Fruit fly (Drosophila melanogaster) whole organism, embryonic: ENCODE data around the gene Cdk7.

ENCODE experiments used
- Bdp1 ChIP-seq: fragments of 200-800 bp; sonication (Bioruptor generic); optimal IDR thresholded peaks from 3 replicates; lab custom pipeline; 2016; ENCODE audit warnings: missing biosample characterization, missing genetic modification characterization
- CG10267 ChIP-seq: fragments of 200-800 bp; sonication (Bioruptor generic); optimal IDR thresholded peaks from 2 replicates; lab custom pipeline; 2018; ENCODE audit warnings: missing biosample characterization, mild to moderate bottlenecking, missing genetic modification characterization, moderate library complexity
- CG10959 ChIP-seq: fragments of 200-800 bp; sonication (Bioruptor generic); IDR thresholded peaks from 2 replicates; pipeline ENCODE4 v1.3.6; 2022; ENCODE audit warnings: missing biosample characterization, missing genetic modification characterization
- CG11398 ChIP-seq: fragments of 200-800 bp; sonication (Bioruptor generic); optimal IDR thresholded peaks from 2 replicates; lab custom pipeline; 2016; ENCODE audit warnings: missing biosample characterization, missing genetic modification characterization
- CG11696 ChIP-seq: fragments of 200-800 bp; sonication (Bioruptor generic); IDR thresholded peaks from 2 replicates; pipeline ENCODE4 v1.3.6; 2022; ENCODE audit warnings: missing biosample characterization, missing genetic modification characterization
- CG12769 ChIP-seq: fragments of 200-800 bp; sonication (Bioruptor generic); optimal IDR thresholded peaks from 2 replicates; lab custom pipeline; 2019; ENCODE audit warnings: missing biosample characterization, mild to moderate bottlenecking, missing genetic modification characterization, moderate library complexity
- CG13123 ChIP-seq: fragments of 200-800 bp; sonication (Bioruptor generic); optimal IDR thresholded peaks from 2 replicates; lab custom pipeline; 2016; ENCODE audit warnings: missing biosample characterization, missing genetic modification characterization
- CG13287 ChIP-seq: fragments of 200-800 bp; sonication (Bioruptor generic); IDR thresholded peaks from 2 replicates; pipeline ENCODE4 v1.3.6; 2022; ENCODE audit warnings: missing biosample characterization, missing genetic modification characterization; ENCODE audit not compliant: partially characterized antibody
- CG13624 ChIP-seq: fragments of 200-800 bp; sonication (Bioruptor generic); optimal IDR thresholded peaks from 2 replicates; lab custom pipeline; 2016; ENCODE audit warnings: missing biosample characterization, missing genetic modification characterization
- CG15696 ChIP-seq: fragments of 200-800 bp; sonication (Bioruptor generic); optimal IDR thresholded peaks from 2 replicates; lab custom pipeline; 2019; ENCODE audit warnings: missing biosample characterization, mild to moderate bottlenecking, missing genetic modification characterization, moderate library complexity
- CG17829 ChIP-seq: fragments of 200-800 bp; optimal IDR thresholded peaks from 2 replicates; lab custom pipeline; 2019; ENCODE audit warnings: missing biosample characterization, mild to moderate bottlenecking, missing genetic modification characterization, moderate library complexity
- CG2129 ChIP-seq: fragments of 200-800 bp; sonication (Bioruptor generic); IDR thresholded peaks from 2 replicates; pipeline ENCODE4 v1.3.6; 2022; ENCODE audit warnings: missing biosample characterization, missing genetic modification characterization; ENCODE audit not compliant: partially characterized antibody
- CG2199 ChIP-seq: fragments of 200-800 bp; sonication (Bioruptor generic); IDR thresholded peaks from 3 replicates; pipeline ENCODE4 v1.3.6; 2022; ENCODE audit warnings: missing biosample characterization, missing genetic modification characterization
- CG34224 ChIP-seq: fragments of 200-800 bp; sonication (Bioruptor generic); IDR thresholded peaks from 3 replicates; pipeline ENCODE4 v1.3.6; 2022; ENCODE audit warnings: missing biosample characterization, missing genetic modification characterization; ENCODE audit not compliant: partially characterized antibody
- CG3838 ChIP-seq: fragments of 200-800 bp; sonication (Bioruptor generic); optimal IDR thresholded peaks from 3 replicates; lab custom pipeline; 2016; ENCODE audit warnings: missing biosample characterization, missing genetic modification characterization
- CG6272 ChIP-seq: fragments of 200-800 bp; sonication (Bioruptor generic); IDR thresholded peaks from 2 replicates; pipeline ENCODE4 v1.3.6; 2022; ENCODE audit warnings: missing biosample characterization, missing genetic modification characterization
- CG7987 ChIP-seq: fragments of 200-800 bp; sonication (Bioruptor generic); optimal IDR thresholded peaks from 2 replicates; lab custom pipeline; 2018; ENCODE audit warnings: missing biosample characterization, mild to moderate bottlenecking, missing genetic modification characterization, moderate library complexity
- CG8089 ChIP-seq: fragments of 200-800 bp; sonication (Bioruptor generic); optimal IDR thresholded peaks from 3 replicates; lab custom pipeline; 2016; ENCODE audit warnings: missing biosample characterization, missing genetic modification characterization
- CG9437 ChIP-seq: fragments of 200-800 bp; sonication (Bioruptor generic); optimal IDR thresholded peaks from 2 replicates; lab custom pipeline; 2018; ENCODE audit warnings: missing biosample characterization, mild to moderate bottlenecking, missing genetic modification characterization
- CG9817 ChIP-seq: fragments of 200-800 bp; sonication (Bioruptor generic); optimal IDR thresholded peaks from 2 replicates; lab custom pipeline; 2018; ENCODE audit warnings: missing biosample characterization, mild to moderate bottlenecking, missing genetic modification characterization, moderate library complexity
- Dfd ChIP-seq, 2 experiments: fragments of >200 bp; optimal IDR thresholded peaks; 2 replicates each; lab custom pipeline; 2017; ENCODE audit warnings: missing biosample characterization in 2 of 2, missing genetic modification characterization in 2 of 2
- Dip2 ChIP-seq: fragments of 200-800 bp; sonication (Bioruptor generic); IDR thresholded peaks from 2 replicates; pipeline ENCODE4 v1.3.6; 2022; ENCODE audit warnings: missing biosample characterization, missing genetic modification characterization
- Drgx ChIP-seq: fragments of 200-800 bp; sonication (Bioruptor generic); IDR thresholded peaks from 2 replicates; pipeline ENCODE4 v1.3.6; 2022; ENCODE audit warnings: missing biosample characterization, missing genetic modification characterization
- Fer3 ChIP-seq: fragments of 200-800 bp; sonication (Bioruptor generic); optimal IDR thresholded peaks from 2 replicates; lab custom pipeline; 2018; ENCODE audit warnings: missing biosample characterization, mild to moderate bottlenecking, missing genetic modification characterization, moderate library complexity
- Gsc ChIP-seq: fragments of 200-800 bp; sonication (Bioruptor generic); IDR thresholded peaks from 2 replicates; pipeline ENCODE4 v1.3.6; 2022; ENCODE audit warnings: missing biosample characterization, missing genetic modification characterization
- HHEX ChIP-seq: fragments of 200-800 bp; sonication (Bioruptor generic); optimal IDR thresholded peaks from 3 replicates; lab custom pipeline; 2017; ENCODE audit warnings: missing biosample characterization, mild to moderate bottlenecking, missing genetic modification characterization, missing genetic modification reagents
- Hand ChIP-seq: fragments of 200-800 bp; sonication (Bioruptor generic); optimal IDR thresholded peaks from 2 replicates; lab custom pipeline; 2017; ENCODE audit warnings: mild to moderate bottlenecking, missing biosample characterization, missing genetic modification reagents, missing genetic modification characterization
- Hmx ChIP-seq: fragments of 200-800 bp; sonication (Bioruptor generic); optimal IDR thresholded peaks from 2 replicates; lab custom pipeline; 2016; ENCODE audit warnings: missing biosample characterization, missing genetic modification characterization
- Lpt ChIP-seq: fragments of >200 bp; optimal IDR thresholded peaks from 2 replicates; lab custom pipeline; 2018; ENCODE audit warnings: missing biosample characterization, missing genetic modification characterization
- MTF-1 ChIP-seq: fragments of 200-800 bp; sonication (Bioruptor generic); optimal IDR thresholded peaks from 2 replicates; lab custom pipeline; 2018; ENCODE audit warnings: missing biosample characterization, mild to moderate bottlenecking, missing genetic modification characterization, borderline replicate concordance
- Mad ChIP-seq: fragments of 200-800 bp; sonication (Bioruptor generic); optimal IDR thresholded peaks from 2 replicates; lab custom pipeline; 2016; ENCODE audit warnings: missing biosample characterization, missing genetic modification characterization
- Opbp ChIP-seq: fragments of 200-800 bp; sonication (Bioruptor generic); IDR thresholded peaks from 3 replicates; pipeline ENCODE4 v1.3.6; 2022; ENCODE audit warnings: missing biosample characterization, missing genetic modification characterization; ENCODE audit not compliant: partially characterized antibody
- Sox100B ChIP-seq: fragments of 200-800 bp; sonication (Bioruptor generic); optimal IDR thresholded peaks from 3 replicates; lab custom pipeline; 2018; ENCODE audit warnings: missing biosample characterization, mild to moderate bottlenecking, missing genetic modification characterization
- aop ChIP-seq: fragments of 200-800 bp; sonication (Bioruptor generic); IDR thresholded peaks from 2 replicates; pipeline ENCODE4 v1.3.6; 2022; ENCODE audit warnings: missing biosample characterization, missing genetic modification characterization
- ash1 ChIP-seq: fragments of 200-800 bp; sonication (Bioruptor generic); optimal IDR thresholded peaks from 2 replicates; lab custom pipeline; 2018; ENCODE audit warnings: missing biosample characterization, mild to moderate bottlenecking, missing genetic modification characterization
- bowl ChIP-seq: fragments of 200-800 bp; sonication (Bioruptor generic); IDR thresholded peaks from 2 replicates; pipeline ENCODE4 v1.3.6; 2022; ENCODE audit warnings: missing biosample characterization, missing genetic modification characterization
- chif ChIP-seq, 2 experiments: fragments of 200-800 bp; sonication (Bioruptor generic); optimal IDR thresholded peaks; 3 replicates each; lab custom pipeline; 2016; ENCODE audit warnings: missing biosample characterization in 2 of 2, missing genetic modification characterization in 2 of 2
- esg ChIP-seq: fragments of 200-800 bp; sonication (Bioruptor generic); conservative IDR thresholded peaks from 2 replicates; pipeline ENCODE4 v1.3.6; 2022; ENCODE audit warnings: missing biosample characterization, missing genetic modification characterization
- fu2 ChIP-seq: fragments of 200-800 bp; sonication (Bioruptor generic); optimal IDR thresholded peaks from 2 replicates; lab custom pipeline; 2016; ENCODE audit warnings: missing biosample characterization, missing genetic modification characterization
- gem ChIP-seq: fragments of 200-800 bp; sonication (Bioruptor generic); optimal IDR thresholded peaks from 2 replicates; lab custom pipeline; 2019; ENCODE audit warnings: missing biosample characterization, mild to moderate bottlenecking, missing genetic modification characterization, moderate library complexity
- gsb-n ChIP-seq: fragments of 200-800 bp; sonication (Bioruptor generic); optimal IDR thresholded peaks from 3 replicates; lab custom pipeline; 2018; ENCODE audit warnings: missing biosample characterization, mild to moderate bottlenecking, missing genetic modification characterization
- lab ChIP-seq: fragments of 200-800 bp; sonication (Bioruptor generic); optimal IDR thresholded peaks from 3 replicates; lab custom pipeline; 2017; ENCODE audit warnings: missing biosample characterization, missing genetic modification characterization, mild to moderate bottlenecking, moderate library complexity, missing genetic modification reagents
- mam ChIP-seq: fragments of 200-800 bp; sonication (Bioruptor generic); optimal IDR thresholded peaks from 3 replicates; lab custom pipeline; 2016; ENCODE audit warnings: missing biosample characterization, missing genetic modification characterization
- onecut ChIP-seq: fragments of 200-800 bp; sonication (Bioruptor generic); IDR thresholded peaks from 2 replicates; pipeline ENCODE4 v1.3.6; 2022; ENCODE audit warnings: missing biosample characterization, missing genetic modification characterization
- p53 ChIP-seq: fragments of 200-800 bp; sonication (Bioruptor generic); optimal IDR thresholded peaks from 2 replicates; lab custom pipeline; 2016; ENCODE audit warnings: missing biosample characterization, missing genetic modification characterization
- psq ChIP-seq: fragments of 200-800 bp; sonication (Bioruptor generic); optimal IDR thresholded peaks from 2 replicates; lab custom pipeline; 2017; ENCODE audit warnings: missing biosample characterization, missing genetic modification characterization
- pum ChIP-seq: fragments of 200-800 bp; sonication (Bioruptor generic); optimal IDR thresholded peaks from 2 replicates; lab custom pipeline; 2016; ENCODE audit warnings: missing biosample characterization, missing genetic modification characterization
- row ChIP-seq: fragments of 200-800 bp; sonication (Bioruptor generic); IDR thresholded peaks from 3 replicates; pipeline ENCODE4 v1.3.6; 2022; ENCODE audit warnings: missing biosample characterization, missing genetic modification characterization
- salm ChIP-seq: fragments of 200-800 bp; sonication (Bioruptor generic); optimal IDR thresholded peaks from 2 replicates; lab custom pipeline; 2018; ENCODE audit warnings: missing biosample characterization, mild to moderate bottlenecking, missing genetic modification characterization
- sima ChIP-seq: fragments of 200-800 bp; sonication (Bioruptor generic); optimal IDR thresholded peaks from 2 replicates; lab custom pipeline; 2016; ENCODE audit warnings: missing biosample characterization, missing genetic modification characterization
- tgo ChIP-seq: fragments of 200-800 bp; sonication (Bioruptor generic); IDR thresholded peaks from 3 replicates; pipeline ENCODE4 v1.3.6; 2022; ENCODE audit warnings: missing biosample characterization, missing genetic modification characterization
- vvl ChIP-seq: fragments of 200-800 bp; sonication (Bioruptor generic); IDR thresholded peaks from 2 replicates; pipeline ENCODE4 v1.3.6; 2022; ENCODE audit warnings: missing biosample characterization, missing genetic modification characterization

The Cdk7 gene

DNA sequence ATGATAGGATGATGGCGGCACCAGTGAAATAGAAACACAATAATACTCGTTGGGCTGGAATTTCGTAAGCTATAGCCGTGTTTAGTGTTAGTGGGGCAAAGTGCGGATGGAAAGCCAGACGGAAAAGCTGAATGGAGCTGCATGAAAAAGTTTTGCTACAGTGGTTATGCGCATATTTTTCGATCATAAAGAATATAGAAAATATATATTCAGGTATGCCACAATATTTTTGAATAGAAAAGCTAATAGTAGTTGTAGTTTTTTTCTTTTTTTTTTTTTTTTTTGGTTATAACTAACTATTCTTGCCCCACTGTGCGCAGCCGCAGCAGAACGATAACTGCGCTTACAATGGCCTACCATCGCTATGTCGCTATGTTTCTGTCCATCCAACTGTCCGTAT lies 22.3 kb downstream of the Cdk7 start (continued):
- TF ChIP-seq CG8089 (GFP tag; lab: Kevin White, UChicago) (no peak), row (peak; percentile 57), fu2 (GFP tag; lab: Kevin White, UChicago) (no peak), CG9437 (GFP tag; lab: Kevin White, UChicago) (no peak), CG17829 (tag; lab: Kevin White, UChicago) (no peak), CG34224 (no peak), CG2199 (GFP tag; lab: Robert Waterston, UW) (no peak), Gsc (no peak), aop (no peak), CG6272 (GFP tag; lab: Robert Waterston, UW) (no peak), CG10959 (no peak), CG7987 (GFP tag; lab: Kevin White, UChicago) (no peak), vvl (GFP tag; lab: Robert Waterston, UW) (peak; percentile 46), Dfd (GFP tag; optimal IDR thresholded peaks at IDR 0.05; lab: Kevin White, UChicago) (no peak), Fer3 (tag; lab: Kevin White, UChicago) (no peak), pum (GFP tag; lab: Kevin White, UChicago) (no peak), Hand (GFP tag; lab: Kevin White, UChicago) (no peak), CG11696 (GFP tag; lab: Robert Waterston, UW) (no peak), gsb-n (no peak), CG9817 (tag; lab: Kevin White, UChicago) (no peak), Sox100B (peak; percentile 14), lab (GFP tag; lab: Kevin White, UChicago) (no peak), HHEX (GFP tag; lab: Kevin White, UChicago) (no peak), MTF-1 (GFP tag; lab: Kevin White, UChicago) (no peak), Drgx (GFP tag; lab: Robert Waterston, UW) (no peak), CG15696 (no peak), tgo (no peak), Bdp1 (GFP tag; lab: Kevin White, UChicago) (no peak), CG3838 (GFP tag; lab: Kevin White, UChicago) (no peak), CG13624 (GFP tag; lab: Kevin White, UChicago) (no peak), CG13287 (no peak), chif (GFP tag; optimal IDR thresholded peaks at IDR 0.05; lab: Kevin White, UChicago) (no peak), Opbp (GFP tag; lab: Robert Waterston, UW) (no peak), mam (GFP tag; lab: Kevin White, UChicago) (no peak), Hmx (no peak), esg (GFP tag; lab: Robert Waterston, UW) (0 out of 2 replicates have a peak, but pooled peaks have one; percentile 6), Lpt (GFP tag; lab: Kevin White, UChicago) (no peak), gem (tag; lab: Kevin White, UChicago) (peak; percentile 6), p53 (no peak), CG12769 (tag; lab: Kevin White, UChicago) (no peak), onecut (GFP tag; lab: Robert Waterston, UW) (no peak), sima (GFP tag; lab: Kevin White, UChicago) (no peak), CG2129 (GFP tag; lab: Robert Waterston, UW) (no peak), CG10267 (no peak), Mad (no peak), CG13123 (GFP tag; lab: Kevin White, UChicago) (no peak), bowl (no peak), psq (GFP tag; lab: Kevin White, UChicago) (no peak), salm (tag; lab: Kevin White, UChicago) (no peak), Dip2 (GFP tag; lab: Robert Waterston, UW) (no peak), ash1 (no peak), CG11398 (no peak)
